Fruit fly (Drosophila melanogaster) whole organism, prepupa: ENCODE data around the gene Hipk.

Experiments
- CG6808 ChIP-seq: fragments of 200-800 bp; sonication (Bioruptor generic); optimal IDR thresholded peaks from 3 replicates; lab custom pipeline; 2017; ENCODE audit warnings: missing biosample characterization, missing genetic modification characterization, mild to moderate bottlenecking, moderate library complexity, missing genetic modification reagents
- Sox15 ChIP-seq: fragments of 200-800 bp; sonication (Bioruptor generic); optimal IDR thresholded peaks from 3 replicates; lab custom pipeline; 2016; ENCODE audit warnings: missing biosample characterization, missing genetic modification characterization

dm6 chr3L:593102-593501 lies 50.2 kb downstream of the Hipk start, which contains the start of gene MED14:
- no peak for TF ChIP-seq CG6808 (GFP tag; lab: Kevin White, UChicago)
- TF ChIP-seq Sox15: no peak
